Worm (Caenorhabditis elegans) whole organism, L4/young adult: ENCODE data around the gene F54B11.7.

Experiments
- W03F9.2 ChIP-seq: fragments of 150-350 bp; optimal IDR thresholded peaks from 2 replicates; lab custom pipeline; 2014; ENCODE audit warnings: missing biosample characterization, missing genetic modification characterization
- dao-5 ChIP-seq: sonication (generic microtip); optimal IDR thresholded peaks from 2 replicates; lab custom pipeline; 2016; ENCODE audit warnings: missing genotype, missing genetic modification characterization, moderate library complexity, missing compliant biosample characterization
- him-1 ChIP-seq: sonication (generic microtip); optimal IDR thresholded peaks from 2 replicates; lab custom pipeline; 2016; ENCODE audit warnings: missing genotype, missing genetic modification reagents, missing genetic modification characterization, missing compliant biosample characterization

DNA sequence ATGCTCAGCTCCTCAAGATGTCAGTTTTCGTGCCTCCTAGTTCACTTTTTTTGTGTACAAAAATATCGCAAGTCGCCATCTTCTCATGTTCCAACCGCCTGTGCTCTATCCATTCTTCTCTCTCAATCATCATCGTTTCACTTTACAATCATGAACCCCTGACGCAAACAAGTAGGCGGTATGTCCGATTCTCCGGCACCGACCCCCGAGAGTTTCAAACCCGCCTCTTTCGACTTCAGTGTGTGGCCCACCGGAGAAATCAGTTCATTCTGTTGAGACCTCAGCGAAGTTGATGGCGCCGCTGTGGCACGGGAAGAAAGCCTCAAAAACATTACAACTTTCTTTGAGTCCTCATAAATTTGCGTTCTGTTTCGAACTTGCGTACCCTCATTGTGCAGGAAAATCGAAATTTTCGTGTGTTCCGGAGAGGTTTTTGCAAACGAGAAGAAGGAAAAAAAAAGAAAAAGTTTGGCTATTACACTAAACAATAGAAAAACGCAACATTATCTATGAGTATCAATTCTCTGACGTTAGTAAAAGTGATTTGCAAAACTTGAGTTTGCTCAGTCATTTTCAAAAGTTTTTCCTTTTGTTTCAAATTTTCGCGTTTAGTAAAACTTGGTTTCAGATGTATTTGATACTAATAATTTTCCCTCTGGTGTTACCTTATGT, 4.8 kb downstream of the F54B11.7 start, which contains the start of gene F54B11.9:
- TF ChIP-seq W03F9.2 (tag; lab: Kevin White, UChicago) (no peak), him-1 (tag; lab: Kevin White, UChicago) (no peak), dao-5 (tag; lab: Kevin White, UChicago) (no peak)
